Worm (Caenorhabditis elegans) whole organism, L4 larva: Measurements from ENCODE around the gene F14D2.5.

Experiments
- F37D6.2 ChIP-seq: sonication (generic microtip); optimal IDR thresholded peaks from 2 replicates; lab custom pipeline; 2016; ENCODE audit warnings: mild to moderate bottlenecking, missing genetic modification characterization, missing compliant biosample characterization
- R02D3.7 ChIP-seq: fragments of 150-350 bp; sonication (generic microtip); optimal IDR thresholded peaks from 3 replicates; lab custom pipeline; 2014; ENCODE audit warnings: missing biosample characterization, missing genetic modification characterization
- Y105C5A.15 ChIP-seq: fragments of 200-800 bp; sonication (Bioruptor generic); IDR thresholded peaks from 2 replicates; pipeline ENCODE4 v1.3.6; 2022; ENCODE audit warnings: missing genetic modification characterization, missing compliant biosample characterization
- ceh-20 ChIP-seq: fragments of 200-800 bp; sonication (Bioruptor generic); IDR thresholded peaks from 2 replicates; pipeline ENCODE4 v1.3.6; 2022; ENCODE audit warnings: missing genetic modification reagents, missing genetic modification characterization, missing compliant biosample characterization
- fkh-10 ChIP-seq: fragments of 150-350 bp; optimal IDR thresholded peaks from 2 replicates; lab custom pipeline; 2014; ENCODE audit warnings: missing biosample characterization, missing genetic modification reagents, missing genetic modification characterization
- mdt-29 ChIP-seq: fragments of 200-800 bp; sonication (Bioruptor generic); IDR thresholded peaks from 2 replicates; pipeline ENCODE4 v1.3.6; 2022; ENCODE audit warnings: missing genetic modification reagents, missing genetic modification characterization, missing compliant biosample characterization
- nhr-10 ChIP-seq: fragments of 150-350 bp; optimal IDR thresholded peaks from 2 replicates; lab custom pipeline; 2014; ENCODE audit warnings: missing biosample characterization, missing genetic modification characterization
- nhr-6 ChIP-seq: fragments of 150-350 bp; optimal IDR thresholded peaks from 2 replicates; lab custom pipeline; 2014; ENCODE audit warnings: missing biosample characterization, missing genetic modification characterization
- nhr-76 ChIP-seq: fragments of 150-350 bp; optimal IDR thresholded peaks from 2 replicates; lab custom pipeline; 2014; ENCODE audit warnings: missing biosample characterization, missing genetic modification characterization
- nhr-77 ChIP-seq: fragments of 150-350 bp; optimal IDR thresholded peaks from 2 replicates; lab custom pipeline; 2014; ENCODE audit warnings: missing biosample characterization, missing genetic modification characterization
- pha-4 ChIP-seq, 2 experiments: fragments of 150-350 bp in 1 of 2; fragments of 200-800 bp in 1 of 2; sonication (Bioruptor generic) in 1 of 2; IDR thresholded peaks in 1 of 2; optimal IDR thresholded peaks in 1 of 2; 2 replicates each; pipeline versions ENCODE4 v1.3.6 to Lab custom; 2014 to 2022; ENCODE audit warnings: missing genetic modification characterization in 2 of 2, missing genetic modification reagents in 2 of 2, missing biosample characterization in 1 of 2, missing compliant biosample characterization in 1 of 2
- php-3 ChIP-seq: fragments of 200-800 bp; sonication (Bioruptor generic); IDR thresholded peaks from 2 replicates; pipeline ENCODE4 v1.3.6; 2022; ENCODE audit warnings: missing genetic modification reagents, missing genetic modification characterization, missing compliant biosample characterization
- unc-62 ChIP-seq, 3 experiments: fragments of 150-350 bp in 1 of 3; sonication (generic microtip); optimal IDR thresholded peaks in 2 of 3; peaks in 1 of 3; 1 replicate in 1 of 3; 2 replicates in 2 of 3; lab custom pipeline; 2014 to 2017; ENCODE audit warnings: missing biosample characterization in 3 of 3, missing genetic modification characterization in 3 of 3, missing genetic modification reagents in 3 of 3, missing genotype in 1 of 3
- zip-11 ChIP-seq: fragments of 200-800 bp; sonication (Bioruptor generic); IDR thresholded peaks from 2 replicates; pipeline ENCODE4 v1.3.6; 2022; ENCODE audit warnings: missing genetic modification characterization, missing compliant biosample characterization

- TF ChIP-seq nhr-6 (tag; lab: Kevin White, UChicago) (no peak), unc-62 (GFP tag; optimal IDR thresholded peaks at IDR 0.05 in 1 of 2; lab: Kevin White, UChicago) (no peak), unc-62 (tag; optimal IDR thresholded peaks at IDR 0.05; lab: Kevin White, UChicago) (no peak), pha-4 (GFP tag; IDR thresholded peaks at IDR 0.05; lab: Robert Waterston, UW) (no peak), pha-4 (tag; optimal IDR thresholded peaks at IDR 0.05; lab: Kevin White, UChicago) (no peak), nhr-10 (no peak), nhr-77 (no peak), php-3 (GFP tag; lab: Robert Waterston, UW) (no peak), nhr-76 (no peak), ceh-20 (no peak), mdt-29 (GFP tag; lab: Robert Waterston, UW) (no peak), Y105C5A.15 (no peak), fkh-10 (GFP tag; lab: Kevin White, UChicago) (no peak), F37D6.2 (tag; lab: Kevin White, UChicago) (no peak), R02D3.7 (tag; lab: Kevin White, UChicago) (no peak), zip-11 (GFP tag; lab: Robert Waterston, UW) (no peak)
Measured at ce11 chrII:3332039-3332438, 8.3 kb upstream of the F14D2.5 start, which contains the start of gene irld-27.
